ENCODE assay signal across 2 fruit fly cellular contexts in the genomic region with DNA sequence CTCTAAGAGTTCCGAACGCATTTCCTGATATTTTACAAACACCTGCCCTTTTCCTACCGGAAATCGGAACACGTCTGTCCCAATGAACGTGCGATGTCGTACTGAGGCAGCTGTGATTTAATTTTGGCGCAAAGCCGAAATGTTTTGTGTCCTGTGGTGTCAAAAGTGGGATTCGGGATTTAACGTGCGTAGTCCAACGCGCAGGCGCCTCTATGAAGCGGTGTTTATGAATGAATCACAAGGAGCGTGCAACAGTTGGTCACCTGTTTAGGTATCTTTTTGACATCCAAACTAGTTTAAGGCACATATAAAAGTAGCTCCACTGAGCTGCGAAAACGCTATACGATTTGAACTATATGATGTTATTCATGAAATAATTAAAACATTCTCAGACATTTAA.
TF ChIP-seq lines count a peak whose summit lies in the region.

A gene (minus strand): TSS at position 80 of the 400 bp plus-strand sequence.

- TF ChIP-seq CTCF in whole organism, embryonic (GFP tag; optimal IDR thresholded peaks at IDR 0.05; lab: Kevin White, UChicago) = no peak

TF ChIP-seq in whole organism, embryonic, 481 proteins besides CTCF, POLR2A, EP300 and RAD21:
- TF ChIP-seq ewg (GFP tag; optimal IDR thresholded peaks at IDR 0.05; lab: Kevin White, UChicago) (peak; percentile 55), scrt (GFP tag; optimal IDR thresholded peaks at IDR 0.05; lab: Kevin White, UChicago) (peak; percentile 77), zf30C (GFP tag; optimal IDR thresholded peaks at IDR 0.05; lab: Kevin White, UChicago) (no peak)

TF ChIP-seq in whole organism, pupa, 21 proteins besides CTCF, POLR2A, EP300 and RAD21:
- TF ChIP-seq CG32121 (GFP tag; IDR thresholded peaks at IDR 0.05; lab: Robert Waterston, UW) (no peak), Pif1A (GFP tag; optimal IDR thresholded peaks at IDR 0.05; lab: Kevin White, UChicago) (no peak), CG12605 (GFP tag; IDR thresholded peaks at IDR 0.05; lab: Robert Waterston, UW) (peak; percentile 40; the same call in 1 of the 2 replicates), CG8159 (tag; optimal IDR thresholded peaks at IDR 0.05; lab: Kevin White, UChicago) (no peak), Pif1B (GFP tag; optimal IDR thresholded peaks at IDR 0.05; lab: Kevin White, UChicago) (no peak), CG34367 (tag; optimal IDR thresholded peaks at IDR 0.05; lab: Kevin White, UChicago) (no peak)
